Worm (Caenorhabditis elegans): ENCODE data around the gene prx-10.

prx-10 gene

ce11 chrIII:5267217-5267906 is 31.2 kb downstream of the prx-10 start, which contains the start of gene ZC395.5:
Gene ZC395.5 (plus strand): TSS chrIII:5267848.
- no peak for TF ChIP-seq sem-4 (tag; optimal IDR thresholded peaks at IDR 0.05)
- TF ChIP-seq nhr-25 (tag; optimal IDR thresholded peaks at IDR 0.05) = no peak
- TF ChIP-seq mbf-1 (tag; optimal IDR thresholded peaks at IDR 0.05) = no peak
- TF ChIP-seq crh-2 (tag; optimal IDR thresholded peaks at IDR 0.05) = peak; percentile 28
- no peak for TF ChIP-seq sma-3 (GFP tag; optimal IDR thresholded peaks at IDR 0.05)
- TF ChIP-seq nhr-21 (tag; optimal IDR thresholded peaks at IDR 0.05) = no peak
- TF ChIP-seq dmd-4 (tag; optimal IDR thresholded peaks at IDR 0.05) = no peak
- TF ChIP-seq aly-2 (tag; optimal IDR thresholded peaks at IDR 0.05) = no peak
- no peak for TF ChIP-seq sma-9 (GFP tag; optimal IDR thresholded peaks at IDR 0.05)
- no peak for TF ChIP-seq sma-9 (tag; optimal IDR thresholded peaks at IDR 0.05)
- TF ChIP-seq unc-39 (tag; optimal IDR thresholded peaks at IDR 0.05) = no peak
- TF ChIP-seq gmeb-1 (tag; optimal IDR thresholded peaks at IDR 0.05) = peak; percentile 59
- TF ChIP-seq snpc-4 (tag; optimal IDR thresholded peaks at IDR 0.05) = no peak

- no peak for TF ChIP-seq sma-9 (GFP tag; optimal IDR thresholded peaks at IDR 0.05)
- no peak for TF ChIP-seq sma-9 (tag; optimal IDR thresholded peaks at IDR 0.05)
- no peak for TF ChIP-seq dmd-4 (tag; optimal IDR thresholded peaks at IDR 0.05)
- TF ChIP-seq fos-1 (tag; optimal IDR thresholded peaks at IDR 0.05) = no peak
- TF ChIP-seq nhr-77 (tag; optimal IDR thresholded peaks at IDR 0.05) = no peak
- TF ChIP-seq unc-62 (GFP tag; optimal IDR thresholded peaks at IDR 0.05) = no peak
- TF ChIP-seq Y55F3AM.14 (GFP tag; optimal IDR thresholded peaks at IDR 0.05) = no peak
- TF ChIP-seq lsy-2 (tag; optimal IDR thresholded peaks at IDR 0.05) = no peak
- no peak for TF ChIP-seq nhr-23 (tag; optimal IDR thresholded peaks at IDR 0.05)
- no peak for TF ChIP-seq peb-1 (tag; optimal IDR thresholded peaks at IDR 0.05)
- no peak for TF ChIP-seq nhr-129 (tag; optimal IDR thresholded peaks at IDR 0.05)
- no peak for TF ChIP-seq sma-3 (GFP tag; optimal IDR thresholded peaks at IDR 0.05)
- no peak for TF ChIP-seq alr-1 (tag; optimal IDR thresholded peaks at IDR 0.05)
- TF ChIP-seq mdl-1 (tag; optimal IDR thresholded peaks at IDR 0.05) = no peak
- TF ChIP-seq elt-1 (tag; optimal IDR thresholded peaks at IDR 0.05) = no peak
- TF ChIP-seq gmeb-1 (tag; optimal IDR thresholded peaks at IDR 0.05) = no peak
- no peak for TF ChIP-seq unc-39 (tag; optimal IDR thresholded peaks at IDR 0.05)
- TF ChIP-seq nhr-12 (tag; optimal IDR thresholded peaks at IDR 0.05) = no peak
- no peak for TF ChIP-seq aly-2 (tag; optimal IDR thresholded peaks at IDR 0.05)
- no peak for TF ChIP-seq nhr-10 (tag; optimal IDR thresholded peaks at IDR 0.05)
Measured at ce11 chrIII:5268486-5268885, 32.3 kb downstream of the prx-10 start.

- TF ChIP-seq alr-1 (tag; optimal IDR thresholded peaks at IDR 0.05) (no peak), nhr-6 (tag; optimal IDR thresholded peaks at IDR 0.05) (no peak), nhr-23 (tag; optimal IDR thresholded peaks at IDR 0.05) (no peak), fos-1 (tag; optimal IDR thresholded peaks at IDR 0.05) (no peak), nhr-77 (tag; optimal IDR thresholded peaks at IDR 0.05) (no peak), F13H6.1 (tag; optimal IDR thresholded peaks at IDR 0.05) (no peak), nhr-12 (tag; optimal IDR thresholded peaks at IDR 0.05) (no peak), ama-1 (optimal IDR thresholded peaks at IDR 0.05) (no peak), ceh-16 (tag; optimal IDR thresholded peaks at IDR 0.05) (no peak), R02D3.7 (tag; optimal IDR thresholded peaks at IDR 0.05) (no peak)
Measured at ce11 chrIII:5269814-5270213, 33.6 kb downstream of the prx-10 start, which contains the start of gene ZC395.4. Gene ZC395.4 (plus strand): TSS chrIII:5270114.

ce11 chrIII:5273396-5273857 is 37.2 kb downstream of the prx-10 start, which contains the start of gene ztf-8:
Gene ztf-8 (minus strand): TSS chrIII:5273471.
- peak; percentile 31 for TF ChIP-seq ztf-4 (tag; optimal IDR thresholded peaks at IDR 0.05)
- TF ChIP-seq snpc-4 (tag; optimal IDR thresholded peaks at IDR 0.05) = no peak
- no peak for TF ChIP-seq R02D3.7 (tag; optimal IDR thresholded peaks at IDR 0.05)
- peak in 1 of 2 experiments; percentile 49 for TF ChIP-seq lsy-2 (tag; optimal IDR thresholded peaks at IDR 0.05)
- no peak for TF ChIP-seq skn-1 (tag; optimal IDR thresholded peaks at IDR 0.05)
- TF ChIP-seq ama-1 (optimal IDR thresholded peaks at IDR 0.05) = peak; percentile 37
- TF ChIP-seq crh-2 (tag; optimal IDR thresholded peaks at IDR 0.05) = peak; percentile 38
- no peak for TF ChIP-seq nhr-25 (tag; optimal IDR thresholded peaks at IDR 0.05)
- TF ChIP-seq nhr-237 (tag; optimal IDR thresholded peaks at IDR 0.05) = no peak
- TF ChIP-seq nhr-21 (tag; optimal IDR thresholded peaks at IDR 0.05) = no peak
- no peak for TF ChIP-seq ceh-16 (tag; optimal IDR thresholded peaks at IDR 0.05)
- TF ChIP-seq nhr-12 (tag; optimal IDR thresholded peaks at IDR 0.05) = no peak
- TF ChIP-seq C34F6.9 (tag; optimal IDR thresholded peaks at IDR 0.05) = peak; percentile 25
